Worm (Caenorhabditis elegans) whole organism, L4 larva: ENCODE measurements around the gene F31F6.1.

Experiments used
- D1046.2 ChIP-seq: fragments of 200-800 bp; sonication (Bioruptor generic); IDR thresholded peaks from 2 replicates; pipeline ENCODE4 v1.3.6; 2022; ENCODE audit warnings: missing genetic modification characterization, missing compliant biosample characterization
- F10B5.3 ChIP-seq: sonication (generic microtip); optimal IDR thresholded peaks from 2 replicates; lab custom pipeline; 2016; ENCODE audit warnings: mild to moderate bottlenecking, missing genetic modification characterization, missing compliant biosample characterization
- F26F4.8 ChIP-seq: fragments of 200-800 bp; sonication (Bioruptor generic); conservative IDR thresholded peaks from 2 replicates; pipeline ENCODE4 v1.3.6; 2022; ENCODE audit warnings: missing genetic modification characterization, missing compliant biosample characterization
- F37D6.2 ChIP-seq: sonication (generic microtip); optimal IDR thresholded peaks from 2 replicates; lab custom pipeline; 2016; ENCODE audit warnings: mild to moderate bottlenecking, missing genetic modification characterization, missing compliant biosample characterization
- F49E8.2 ChIP-seq: sonication (generic microtip); optimal IDR thresholded peaks from 2 replicates; lab custom pipeline; 2016; ENCODE audit warnings: missing compliant biosample characterization, mild to moderate bottlenecking, missing genetic modification characterization, borderline replicate concordance
- T20F7.1 ChIP-seq: fragments of 200-800 bp; sonication (Bioruptor generic); optimal IDR thresholded peaks from 2 replicates; lab custom pipeline; 2018; ENCODE audit warnings: mild to moderate bottlenecking, missing genetic modification characterization, missing compliant biosample characterization
- Y48G9A.11 ChIP-seq: fragments of 200-800 bp; sonication (Bioruptor generic); IDR thresholded peaks from 2 replicates; pipeline ENCODE4 v1.3.6; 2022; ENCODE audit warnings: missing genetic modification reagents, missing genetic modification characterization, missing compliant biosample characterization
- Y75B8A.6 ChIP-seq: fragments of 200-800 bp; sonication (Bioruptor generic); IDR thresholded peaks from 2 replicates; pipeline ENCODE4 v1.3.6; 2022; ENCODE audit warnings: missing genetic modification reagents, missing genetic modification characterization, missing compliant biosample characterization
- aha-1 ChIP-seq: fragments of 150-350 bp; peaks from one replicate; lab custom pipeline; 2014; ENCODE audit warnings: missing biosample characterization, missing genetic modification characterization
- aly-2 ChIP-seq: sonication (generic microtip); optimal IDR thresholded peaks from 2 replicates; lab custom pipeline; 2018; ENCODE audit warnings: missing biosample characterization, missing genetic modification characterization
- ceh-20 ChIP-seq: fragments of 200-800 bp; sonication (Bioruptor generic); IDR thresholded peaks from 2 replicates; pipeline ENCODE4 v1.3.6; 2022; ENCODE audit warnings: missing genetic modification reagents, missing genetic modification characterization, missing compliant biosample characterization
- ceh-28 ChIP-seq: fragments of 150-350 bp; optimal IDR thresholded peaks from 2 replicates; lab custom pipeline; 2014; ENCODE audit warnings: missing biosample characterization, missing genetic modification reagents, missing genetic modification characterization
- ceh-32 ChIP-seq: sonication (generic microtip); optimal IDR thresholded peaks from 2 replicates; lab custom pipeline; 2016; ENCODE audit warnings: mild to moderate bottlenecking, missing genetic modification characterization, missing compliant biosample characterization; ENCODE audit not compliant: poor library complexity
- ces-1 ChIP-seq: fragments of 150-350 bp; sonication (generic microtip); optimal IDR thresholded peaks from 4 replicates; lab custom pipeline; 2014; ENCODE audit warnings: missing biosample characterization, missing genetic modification reagents, missing genetic modification characterization
- daf-12 ChIP-seq: fragments of 150-350 bp; optimal IDR thresholded peaks from 2 replicates; lab custom pipeline; 2014; ENCODE audit warnings: missing biosample characterization, missing genetic modification reagents, missing genetic modification characterization
- dmd-8 ChIP-seq: fragments of 200-800 bp; sonication (Bioruptor generic); IDR thresholded peaks from 2 replicates; pipeline ENCODE4 v1.3.6; 2022; ENCODE audit warnings: missing genetic modification characterization, missing compliant biosample characterization
- dmd-9 ChIP-seq: fragments of 200-800 bp; sonication (Bioruptor generic); IDR thresholded peaks from 2 replicates; pipeline ENCODE4 v1.3.6; 2022; ENCODE audit warnings: missing genetic modification reagents, missing genetic modification characterization, missing compliant biosample characterization
- duxl-1 ChIP-seq: sonication (generic microtip); optimal IDR thresholded peaks from 2 replicates; lab custom pipeline; 2016; ENCODE audit warnings: mild to moderate bottlenecking, missing genetic modification characterization, moderate library complexity, missing compliant biosample characterization; ENCODE audit not compliant: poor library complexity
- egl-43 ChIP-seq: fragments of 200-800 bp; sonication (Bioruptor generic); IDR thresholded peaks from 2 replicates; pipeline ENCODE4 v1.3.6; 2022; ENCODE audit warnings: missing genetic modification reagents, missing genetic modification characterization, missing compliant biosample characterization
- fkh-10 ChIP-seq: fragments of 150-350 bp; optimal IDR thresholded peaks from 2 replicates; lab custom pipeline; 2014; ENCODE audit warnings: missing biosample characterization, missing genetic modification reagents, missing genetic modification characterization
- gei-8 ChIP-seq: fragments of 200-800 bp; sonication (Bioruptor generic); optimal IDR thresholded peaks from 2 replicates; lab custom pipeline; 2018; ENCODE audit warnings: mild to moderate bottlenecking, missing genetic modification characterization, missing compliant biosample characterization
- hlh-30 ChIP-seq: sonication (generic microtip); optimal IDR thresholded peaks from 2 replicates; lab custom pipeline; 2017; ENCODE audit warnings: antibody characterized with exemption, mild to moderate bottlenecking, missing genetic modification characterization, missing compliant biosample characterization; ENCODE audit not compliant: insufficient read depth
- hmg-1.1 ChIP-seq: fragments of 200-800 bp; sonication (Bioruptor generic); IDR thresholded peaks from 2 replicates; pipeline ENCODE4 v1.3.6; 2022; ENCODE audit warnings: missing genetic modification reagents, missing genetic modification characterization, missing compliant biosample characterization
- lim-7 ChIP-seq: fragments of 200-800 bp; sonication (Bioruptor generic); IDR thresholded peaks from 2 replicates; pipeline ENCODE4 v1.3.6; 2022; ENCODE audit warnings: missing genetic modification characterization, missing compliant biosample characterization
- lin-15B ChIP-seq: fragments of 150-350 bp; sonication (generic microtip); optimal IDR thresholded peaks from 3 replicates; lab custom pipeline; 2014; ENCODE audit warnings: missing biosample characterization, missing genetic modification characterization
- lin-29 ChIP-seq: fragments of 200-800 bp; sonication (Bioruptor generic); IDR thresholded peaks from 2 replicates; pipeline ENCODE4 v1.3.6; 2022; ENCODE audit warnings: missing genetic modification reagents, missing genetic modification characterization, missing compliant biosample characterization
- lin-38 ChIP-seq: fragments of 200-800 bp; sonication (Bioruptor generic); IDR thresholded peaks from 2 replicates; pipeline ENCODE4 v1.3.6; 2022; ENCODE audit warnings: missing genetic modification reagents, missing genetic modification characterization, missing compliant biosample characterization
- madf-5 ChIP-seq, 2 experiments: fragments of 200-800 bp; sonication (Bioruptor generic); IDR thresholded peaks; 2 replicates each; pipeline ENCODE4 v1.3.6; 2022; ENCODE audit warnings: missing compliant biosample characterization in 2 of 2, missing genetic modification characterization in 2 of 2
- mep-1 ChIP-seq: fragments of 150-350 bp; sonication (generic microtip); optimal IDR thresholded peaks from 3 replicates; lab custom pipeline; 2014; ENCODE audit warnings: missing biosample characterization, missing genetic modification characterization
- mxl-3 ChIP-seq: fragments of 200-800 bp; sonication (Bioruptor generic); optimal IDR thresholded peaks from 2 replicates; lab custom pipeline; 2018; ENCODE audit warnings: mild to moderate bottlenecking, missing genetic modification characterization, missing compliant biosample characterization
- nhr-10 ChIP-seq: fragments of 150-350 bp; optimal IDR thresholded peaks from 2 replicates; lab custom pipeline; 2014; ENCODE audit warnings: missing biosample characterization, missing genetic modification characterization
- nhr-11 ChIP-seq: fragments of 150-350 bp; optimal IDR thresholded peaks from 2 replicates; lab custom pipeline; 2014; ENCODE audit warnings: missing biosample characterization, missing genetic modification characterization
- nhr-237 ChIP-seq: sonication (generic microtip); optimal IDR thresholded peaks from 2 replicates; lab custom pipeline; 2017; ENCODE audit warnings: missing biosample characterization, missing genetic modification characterization
- nhr-42 ChIP-seq: fragments of 200-800 bp; sonication (Bioruptor generic); IDR thresholded peaks from 2 replicates; pipeline ENCODE4 v1.3.6; 2022; ENCODE audit warnings: missing genetic modification characterization, missing compliant biosample characterization
- nhr-6 ChIP-seq: fragments of 150-350 bp; optimal IDR thresholded peaks from 2 replicates; lab custom pipeline; 2014; ENCODE audit warnings: missing biosample characterization, missing genetic modification characterization
- pha-4 ChIP-seq, 2 experiments: fragments of 150-350 bp in 1 of 2; fragments of 200-800 bp in 1 of 2; sonication (Bioruptor generic) in 1 of 2; IDR thresholded peaks in 1 of 2; optimal IDR thresholded peaks in 1 of 2; 2 replicates each; pipeline versions ENCODE4 v1.3.6 to Lab custom; 2014 to 2022; ENCODE audit warnings: missing genetic modification characterization in 2 of 2, missing genetic modification reagents in 2 of 2, missing biosample characterization in 1 of 2, missing compliant biosample characterization in 1 of 2
- sdz-12 ChIP-seq: fragments of 200-800 bp; sonication (Bioruptor generic); optimal IDR thresholded peaks from 2 replicates; lab custom pipeline; 2018; ENCODE audit warnings: mild to moderate bottlenecking, missing genetic modification characterization, missing compliant biosample characterization
- set-16 ChIP-seq: fragments of 200-800 bp; sonication (Bioruptor generic); IDR thresholded peaks from 2 replicates; pipeline ENCODE4 v1.3.6; 2022; ENCODE audit warnings: missing genetic modification reagents, missing genetic modification characterization, missing compliant biosample characterization
- skn-1 ChIP-seq: fragments of 150-350 bp; optimal IDR thresholded peaks from 2 replicates; lab custom pipeline; 2014; ENCODE audit warnings: missing biosample characterization, missing genetic modification characterization
- snpc-1.2 ChIP-seq: fragments of 200-800 bp; sonication (Bioruptor generic); IDR thresholded peaks from 2 replicates; pipeline ENCODE4 v1.3.6; 2022; ENCODE audit warnings: missing genetic modification reagents, missing genetic modification characterization, missing compliant biosample characterization
- tag-97 ChIP-seq: fragments of 200-800 bp; sonication (Bioruptor generic); IDR thresholded peaks from 2 replicates; pipeline ENCODE4 v1.3.6; 2022; ENCODE audit warnings: missing genetic modification characterization, missing compliant biosample characterization
- unc-62 ChIP-seq, 3 experiments: fragments of 150-350 bp in 1 of 3; sonication (generic microtip); optimal IDR thresholded peaks in 2 of 3; peaks in 1 of 3; 1 replicate in 1 of 3; 2 replicates in 2 of 3; lab custom pipeline; 2014 to 2017; ENCODE audit warnings: missing biosample characterization in 3 of 3, missing genetic modification characterization in 3 of 3, missing genetic modification reagents in 3 of 3, missing genotype in 1 of 3
- vab-7 ChIP-seq: fragments of 200-800 bp; sonication (Bioruptor generic); IDR thresholded peaks from 2 replicates; pipeline ENCODE4 v1.3.6; 2022; ENCODE audit warnings: missing genetic modification reagents, missing genetic modification characterization, missing compliant biosample characterization
- zag-1 ChIP-seq: fragments of 150-350 bp; optimal IDR thresholded peaks from 2 replicates; lab custom pipeline; 2014; ENCODE audit warnings: missing biosample characterization, missing genetic modification characterization
- zfp-2 ChIP-seq: sonication (generic microtip); optimal IDR thresholded peaks from 2 replicates; lab custom pipeline; 2016; ENCODE audit warnings: mild to moderate bottlenecking, missing genetic modification characterization, missing compliant biosample characterization
- zfp-3 ChIP-seq: fragments of 200-800 bp; sonication (Bioruptor generic); conservative IDR thresholded peaks from 2 replicates; pipeline ENCODE4 v1.3.6; 2022; ENCODE audit warnings: missing genetic modification reagents, missing genetic modification characterization, missing compliant biosample characterization
- ztf-11 ChIP-seq: fragments of 150-350 bp; optimal IDR thresholded peaks from 2 replicates; lab custom pipeline; 2014; ENCODE audit warnings: missing biosample characterization, missing genetic modification characterization
- ztf-7 ChIP-seq: fragments of 150-350 bp; optimal IDR thresholded peaks from 2 replicates; lab custom pipeline; 2014; ENCODE audit warnings: missing biosample characterization, missing genetic modification characterization

The F31F6.1 gene

DNA sequence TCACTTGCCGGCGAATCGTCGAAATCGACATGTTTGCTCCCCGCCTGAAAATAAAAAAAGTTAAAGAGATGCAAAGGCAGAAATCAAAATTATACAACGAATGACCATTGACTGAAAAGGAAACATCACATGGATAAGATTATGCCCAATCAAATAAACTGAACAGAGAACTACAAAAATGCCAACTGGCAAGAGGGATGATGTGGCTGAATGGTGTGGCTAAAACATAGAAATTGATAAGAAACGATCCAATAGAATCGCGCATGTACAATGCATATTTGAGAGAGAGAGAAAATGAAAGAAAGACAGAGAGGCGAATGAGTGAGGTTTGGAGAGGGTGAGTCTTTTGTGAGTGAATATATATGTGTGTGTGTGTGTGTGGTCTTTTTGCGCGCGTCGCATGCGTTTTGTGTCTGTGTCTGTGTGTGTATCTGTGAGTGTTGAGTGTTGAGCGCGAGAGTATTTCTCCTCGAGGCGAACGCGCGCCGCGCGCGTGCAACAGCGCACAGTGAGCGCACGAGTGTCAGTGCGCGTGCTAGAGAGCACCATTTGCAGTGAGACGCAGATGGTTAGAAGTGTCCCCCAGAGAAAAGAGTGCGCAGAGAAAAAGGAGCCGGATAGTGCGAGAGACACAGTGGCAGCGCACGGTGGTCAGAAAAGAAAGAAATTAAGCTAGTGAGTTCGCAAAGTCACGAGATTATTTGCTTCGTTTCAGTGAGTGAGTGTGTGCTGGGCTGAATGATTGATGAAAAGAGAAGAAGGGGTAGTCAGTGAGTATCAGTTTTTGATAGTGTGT is 49.4 kb downstream of the F31F6.1 start, which contains the start of gene epn-1 (continued):
- peak; percentile 71 for TF ChIP-seq duxl-1 (tag; lab: Kevin White, UChicago)
- TF ChIP-seq lin-15B (tag; lab: Kevin White, UChicago) = peak; percentile 10
- TF ChIP-seq Y75B8A.6 (GFP tag; lab: Robert Waterston, UW) = 0 out of 2 replicates have a peak, but pooled peaks have one; percentile 3
- TF ChIP-seq pha-4 (GFP tag; IDR thresholded peaks at IDR 0.05; lab: Robert Waterston, UW) = peak; percentile 96
- TF ChIP-seq pha-4 (tag; optimal IDR thresholded peaks at IDR 0.05; lab: Kevin White, UChicago) = no peak
- TF ChIP-seq aly-2 (tag; lab: Kevin White, UChicago) = no peak
- TF ChIP-seq zag-1 = peak; percentile 72
- TF ChIP-seq aha-1 (tag; lab: Kevin White, UChicago) = peak; percentile 100
- TF ChIP-seq madf-5 (GFP tag; IDR thresholded peaks at IDR 0.05; lab: Robert Waterston, UW) = peak in 1 of 2 experiments; percentile 50; a peak in 1 of 4 replicates
- TF ChIP-seq ztf-11 = no peak
- TF ChIP-seq daf-12 (tag; lab: Kevin White, UChicago) = no peak
- peak; percentile 64 for TF ChIP-seq sdz-12 (GFP tag; lab: Kevin White, UChicago)
- TF ChIP-seq nhr-6 = peak; percentile 94
- peak; percentile 65 for TF ChIP-seq lim-7 (GFP tag; lab: Robert Waterston, UW)
- peak; percentile 81; the same call in 1 of the 2 replicates for TF ChIP-seq D1046.2 (GFP tag; lab: Robert Waterston, UW)
- TF ChIP-seq nhr-237 = peak; percentile 51
- TF ChIP-seq gei-8 (GFP tag; lab: Kevin White, UChicago) = peak; percentile 99
- peak; percentile 74 for TF ChIP-seq F10B5.3
- peak; percentile 76 for TF ChIP-seq lin-29
- TF ChIP-seq ces-1 (GFP tag; lab: Kevin White, UChicago) = no peak
- peak; percentile 100 for TF ChIP-seq hlh-30 (tag; lab: Kevin White, UChicago)
- peak; percentile 88 for TF ChIP-seq T20F7.1 (GFP tag; lab: Kevin White, UChicago)
- no peak for TF ChIP-seq F49E8.2 (tag; lab: Kevin White, UChicago)
- TF ChIP-seq ceh-32 (tag; lab: Kevin White, UChicago) = peak; percentile 65
- peak; percentile 96 for TF ChIP-seq nhr-10 (tag; lab: Kevin White, UChicago)
- TF ChIP-seq ceh-20 = peak; percentile 98
- peak; percentile 39 for TF ChIP-seq ceh-28 (tag; lab: Kevin White, UChicago)
- TF ChIP-seq hmg-1.1 = peak; percentile 99
- no peak for TF ChIP-seq skn-1 (tag; lab: Kevin White, UChicago)
- TF ChIP-seq mep-1 (tag; lab: Kevin White, UChicago) = peak; percentile 98
- peak; percentile 96 for TF ChIP-seq nhr-11 (tag; lab: Kevin White, UChicago)
- peak; percentile 80 for TF ChIP-seq lin-38 (GFP tag; lab: Robert Waterston, UW)
- TF ChIP-seq snpc-1.2 (GFP tag; lab: Robert Waterston, UW) = no peak; the same call in 1 of the 2 replicates
- TF ChIP-seq F26F4.8 = no peak
- peak; percentile 59 for TF ChIP-seq ztf-7 (tag; lab: Kevin White, UChicago)
- peak in 1 of 2 experiments; percentile 100 for TF ChIP-seq unc-62 (GFP tag; optimal IDR thresholded peaks at IDR 0.05 in 1 of 2; lab: Kevin White, UChicago)
- peak; percentile 21 for TF ChIP-seq unc-62 (tag; optimal IDR thresholded peaks at IDR 0.05; lab: Kevin White, UChicago)
- peak; percentile 66 for TF ChIP-seq zfp-2 (tag; lab: Kevin White, UChicago)
- TF ChIP-seq F37D6.2 (tag; lab: Kevin White, UChicago) = peak; percentile 94
- TF ChIP-seq set-16 (GFP tag; lab: Robert Waterston, UW) = peak; percentile 99
- peak; percentile 70; the same call in 1 of the 2 replicates for TF ChIP-seq vab-7
- peak; percentile 94 for TF ChIP-seq egl-43
- no peak for TF ChIP-seq dmd-8 (GFP tag; lab: Robert Waterston, UW)
- peak; percentile 99 for TF ChIP-seq mxl-3 (GFP tag; lab: Kevin White, UChicago)
- peak; percentile 83 for TF ChIP-seq zfp-3 (GFP tag; lab: Robert Waterston, UW)
- TF ChIP-seq nhr-42 = peak; percentile 95
- no peak for TF ChIP-seq tag-97
- TF ChIP-seq Y48G9A.11 (GFP tag; lab: Robert Waterston, UW) = no peak
- TF ChIP-seq fkh-10 (GFP tag; lab: Kevin White, UChicago) = peak; percentile 89
- peak; percentile 92 for TF ChIP-seq dmd-9 (GFP tag; lab: Robert Waterston, UW)
